Worm (Caenorhabditis elegans) whole organism, L3 larva: ENCODE measurements around the gene ZK669.5.

Experiments
- R02D3.7 ChIP-seq: fragments of 150-350 bp; optimal IDR thresholded peaks from 2 replicates; lab custom pipeline; 2014; ENCODE audit warnings: missing biosample characterization, missing genetic modification characterization
- ZK546.5 ChIP-seq: sonication (generic microtip); optimal IDR thresholded peaks from 2 replicates; lab custom pipeline; 2017; ENCODE audit warnings: missing biosample characterization, missing genetic modification characterization
- elt-2 ChIP-seq: sonication (generic microtip); optimal IDR thresholded peaks from 2 replicates; lab custom pipeline; 2016; ENCODE audit warnings: missing genetic modification reagents, mild to moderate bottlenecking, missing genetic modification characterization, missing compliant biosample characterization
- nhr-25 ChIP-seq: sonication (generic microtip); optimal IDR thresholded peaks from 2 replicates; lab custom pipeline; 2017; ENCODE audit warnings: missing biosample characterization, missing genetic modification characterization
- pha-4 ChIP-seq: fragments of 150-350 bp; optimal IDR thresholded peaks from 2 replicates; lab custom pipeline; 2014; ENCODE audit warnings: missing biosample characterization, missing genetic modification reagents, missing genetic modification characterization
- skn-1 ChIP-seq: fragments of 150-350 bp; optimal IDR thresholded peaks from 2 replicates; lab custom pipeline; 2014; ENCODE audit warnings: missing biosample characterization, missing genetic modification characterization

DNA sequence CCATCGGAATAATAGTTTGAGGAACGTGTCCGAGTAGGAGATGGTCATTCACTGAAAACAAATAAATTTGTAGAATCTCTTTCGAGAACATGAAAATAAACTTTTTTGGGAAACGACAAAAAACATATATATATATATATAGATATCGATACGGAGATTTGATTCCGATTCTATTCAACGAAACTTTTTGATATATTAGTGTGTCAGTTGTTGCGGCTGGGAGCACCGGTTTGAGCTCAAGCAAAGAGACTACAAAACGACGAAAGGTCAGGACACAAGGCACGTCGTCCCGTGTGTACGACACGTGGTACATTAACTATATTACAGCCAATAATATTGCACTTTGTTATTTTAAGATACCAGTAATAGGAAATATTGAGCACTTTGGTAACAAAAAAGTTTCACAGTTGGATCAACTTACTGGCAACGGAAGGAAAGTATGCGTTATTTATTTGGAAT is 39.1 kb downstream of the ZK669.5 start, which contains the start of gene best-23:
- TF ChIP-seq pha-4 (tag; lab: Kevin White, UChicago) (no peak), elt-2 (no peak), R02D3.7 (no peak), nhr-25 (tag; lab: Kevin White, UChicago) (no peak), skn-1 (tag; lab: Kevin White, UChicago) (no peak), ZK546.5 (no peak)
